Fruit fly (Drosophila melanogaster): ENCODE results near the gene TpnC73F.

The TpnC73F gene

dm6 chr3L:17044799-17045198, 1.1 kb upstream of the TpnC73F start, which contains the start of gene Pop5 (continued):
- TF ChIP-seq sna (GFP tag; IDR thresholded peaks at IDR 0.05; ENCODE audit: partially characterized antibody) (no peak), lov (optimal IDR thresholded peaks at IDR 0.05) (no peak), lov (GFP tag; IDR thresholded peaks at IDR 0.05) (no peak), CG15011 (GFP tag; optimal IDR thresholded peaks at IDR 0.05) (no peak), grn (GFP tag; optimal IDR thresholded peaks at IDR 0.05) (no peak), CTCF (GFP tag; optimal IDR thresholded peaks at IDR 0.05) (no peak), CG42726 (GFP tag; IDR thresholded peaks at IDR 0.05; ENCODE audit: partially characterized antibody) (no peak), crol (GFP tag; IDR thresholded peaks at IDR 0.05) (no peak), CG7745 (tag; optimal IDR thresholded peaks at IDR 0.05) (no peak), HLH54F (GFP tag; optimal IDR thresholded peaks at IDR 0.05) (no peak), disco-r (GFP tag; optimal IDR thresholded peaks at IDR 0.05) (no peak), CG10366 (GFP tag; IDR thresholded peaks at IDR 0.05) (no peak), CG9727 (GFP tag; optimal IDR thresholded peaks at IDR 0.05) (peak; percentile 26), Xrp1 (GFP tag; IDR thresholded peaks at IDR 0.05) (no peak), Chrac-16 (GFP tag; optimal IDR thresholded peaks at IDR 0.05) (no peak), slou (GFP tag; optimal IDR thresholded peaks at IDR 0.05) (no peak), NK7.1 (GFP tag; optimal IDR thresholded peaks at IDR 0.05) (no peak), CG7928 (GFP tag; optimal IDR thresholded peaks at IDR 0.05) (no peak), CG7556 (GFP tag; optimal IDR thresholded peaks at IDR 0.05) (no peak), pzg (GFP tag; optimal IDR thresholded peaks at IDR 0.05) (peak; percentile 69), seq (GFP tag; IDR thresholded peaks at IDR 0.05) (no peak), dysf (GFP tag; IDR thresholded peaks at IDR 0.05) (no peak), crp (GFP tag; optimal IDR thresholded peaks at IDR 0.05) (peak in 1 of 2 experiments; percentile 13), Gug (GFP tag; IDR thresholded peaks at IDR 0.05) (no peak), CkIIα-i1 (GFP tag; IDR thresholded peaks at IDR 0.05) (no peak), CG9932 (GFP tag; IDR thresholded peaks at IDR 0.05) (no peak), z (GFP tag; IDR thresholded peaks at IDR 0.05) (no peak), CG2889 (GFP tag; IDR thresholded peaks at IDR 0.05) (no peak), dmrt11E (tag; optimal IDR thresholded peaks at IDR 0.05) (peak; percentile 4), dimm (GFP tag; IDR thresholded peaks at IDR 0.05) (no peak), otp (GFP tag; IDR thresholded peaks at IDR 0.05) (no peak), CG8478 (optimal IDR thresholded peaks at IDR 0.05) (no peak), CG16863 (GFP tag; optimal IDR thresholded peaks at IDR 0.05) (peak; percentile 13), tx (GFP tag; optimal IDR thresholded peaks at IDR 0.05) (no peak), oc (tag; optimal IDR thresholded peaks at IDR 0.05) (no peak), CG8359 (GFP tag; optimal IDR thresholded peaks at IDR 0.05; ENCODE audit: borderline replicate concordance) (no peak), Mrtf (GFP tag; IDR thresholded peaks at IDR 0.05) (no peak), Sox100B (GFP tag; optimal IDR thresholded peaks at IDR 0.05) (no peak), CG13123 (GFP tag; optimal IDR thresholded peaks at IDR 0.05) (no peak), org-1 (GFP tag; optimal IDR thresholded peaks at IDR 0.05) (no peak), kni (GFP tag; optimal IDR thresholded peaks at IDR 0.05) (peak; percentile 33), CG13424 (tag; optimal IDR thresholded peaks at IDR 0.05) (peak; percentile 15), B-H1 (GFP tag; IDR thresholded peaks at IDR 0.05) (no peak), CG11695 (GFP tag; IDR thresholded peaks at IDR 0.05) (no peak), dm (GFP tag; optimal IDR thresholded peaks at IDR 0.05) (peak; percentile 6), sc (optimal IDR thresholded peaks at IDR 0.05) (no peak), sc (GFP tag; optimal IDR thresholded peaks at IDR 0.05) (no peak), chm (GFP tag; IDR thresholded peaks at IDR 0.05) (no peak), Meics (GFP tag; optimal IDR thresholded peaks at IDR 0.05) (peak; percentile 30), CG9817 (tag; optimal IDR thresholded peaks at IDR 0.05) (peak; percentile 1), CrebB (tag; optimal IDR thresholded peaks at IDR 0.05) (peak; percentile 50), toy (GFP tag; IDR thresholded peaks at IDR 0.05) (no peak), CG9437 (GFP tag; optimal IDR thresholded peaks at IDR 0.05) (peak; percentile 5), CG7271 (tag; optimal IDR thresholded peaks at IDR 0.05) (no peak)
